Fruit fly (Drosophila melanogaster): ENCODE measurements around the gene CG4598.
A peak's percentile ranks its signal among the peaks of the same experiment; 100 is the strongest.

Gene CG4598

dm6 chr2L:9938631-9939256 is 20.3 kb downstream of the CG4598 start, which contains the start of the genes Datp and CG4619 (continued):
- TF ChIP-seq CG8924 (tag; optimal IDR thresholded peaks at IDR 0.05) = no peak
- TF ChIP-seq CG8478 (optimal IDR thresholded peaks at IDR 0.05) = no peak
- no peak for TF ChIP-seq Vsx1 (GFP tag; optimal IDR thresholded peaks at IDR 0.05)
- peak; percentile 39 for TF ChIP-seq Meics (GFP tag; optimal IDR thresholded peaks at IDR 0.05)
- TF ChIP-seq CG1603 (tag; optimal IDR thresholded peaks at IDR 0.05) = peak; percentile 74
- TF ChIP-seq Sin3A (optimal IDR thresholded peaks at IDR 0.05) = peak; percentile 31
- TF ChIP-seq CG10209 (GFP tag; optimal IDR thresholded peaks at IDR 0.05) = peak; percentile 50
- TF ChIP-seq Pdp1 (GFP tag; optimal IDR thresholded peaks at IDR 0.05) = peak; percentile 12 to 95
- peak; percentile 76 for TF ChIP-seq shn (GFP tag; optimal IDR thresholded peaks at IDR 0.05)
- peak; percentile 31 for TF ChIP-seq CG34376 (GFP tag; optimal IDR thresholded peaks at IDR 0.05)
- TF ChIP-seq caup (GFP tag; optimal IDR thresholded peaks at IDR 0.05; ENCODE audit: severe bottlenecking) = peak; percentile 54
- no peak for TF ChIP-seq CG6765 (GFP tag; optimal IDR thresholded peaks at IDR 0.05)
- no peak for TF ChIP-seq CG2129 (GFP tag; IDR thresholded peaks at IDR 0.05; ENCODE audit: partially characterized antibody)
- TF ChIP-seq trem (tag; optimal IDR thresholded peaks at IDR 0.05) = peak; percentile 32
- peak; percentile 53 for TF ChIP-seq mirr (GFP tag; optimal IDR thresholded peaks at IDR 0.05)
- TF ChIP-seq CG33213 (GFP tag; optimal IDR thresholded peaks at IDR 0.05) = peak; percentile 64
- TF ChIP-seq CG34422 (GFP tag; IDR thresholded peaks at IDR 0.05) = peak; percentile 85; the same call in 2 of the 3 replicates
- TF ChIP-seq scrt (GFP tag; optimal IDR thresholded peaks at IDR 0.05) = peak; percentile 49
- no peak for TF ChIP-seq prd (optimal IDR thresholded peaks at IDR 0.05)
- TF ChIP-seq prd (GFP tag; IDR thresholded peaks at IDR 0.05) = peak; percentile 20; the same call in 1 of the 3 replicates
- TF ChIP-seq CG10979 (tag; optimal IDR thresholded peaks at IDR 0.05) = peak; percentile 6
- peak; percentile 22 for TF ChIP-seq NC2β (GFP tag; optimal IDR thresholded peaks at IDR 0.05)
- no peak for TF ChIP-seq jing (GFP tag; optimal IDR thresholded peaks at IDR 0.05)
- TF ChIP-seq Hr39 (optimal IDR thresholded peaks at IDR 0.05) = no peak
- TF ChIP-seq mam (GFP tag; optimal IDR thresholded peaks at IDR 0.05) = peak; percentile 63
- TF ChIP-seq pum (GFP tag; optimal IDR thresholded peaks at IDR 0.05) = peak; percentile 29
- peak; percentile 31; the same call in 1 of the 2 replicates for TF ChIP-seq Xrp1 (GFP tag; IDR thresholded peaks at IDR 0.05)
- TF ChIP-seq MESR4 (GFP tag; optimal IDR thresholded peaks at IDR 0.05) = peak; percentile 68
- TF ChIP-seq dimm (GFP tag; IDR thresholded peaks at IDR 0.05) = no peak
- peak; percentile 40 for TF ChIP-seq CG4404 (GFP tag; IDR thresholded peaks at IDR 0.05)
- TF ChIP-seq CG16779 (GFP tag; IDR thresholded peaks at IDR 0.05) = no peak
- no peak for TF ChIP-seq fd96Cb (tag; optimal IDR thresholded peaks at IDR 0.05)
- TF ChIP-seq CG30020 (tag; optimal IDR thresholded peaks at IDR 0.05) = no peak
- no peak; the same call in 1 of the 2 replicates for TF ChIP-seq sna (GFP tag; IDR thresholded peaks at IDR 0.05; ENCODE audit: partially characterized antibody)
- no peak for TF ChIP-seq Atf-2 (GFP tag; optimal IDR thresholded peaks at IDR 0.05)
- TF ChIP-seq slbo (GFP tag; IDR thresholded peaks at IDR 0.05) = peak; percentile 71
- peak; percentile 29 for TF ChIP-seq CG2116 (GFP tag; optimal IDR thresholded peaks at IDR 0.05)
- peak; percentile 29 for TF ChIP-seq CG10543 (GFP tag; optimal IDR thresholded peaks at IDR 0.05)
- TF ChIP-seq Elba2 (GFP tag; optimal IDR thresholded peaks at IDR 0.05) = peak; percentile 61
- TF ChIP-seq chif (GFP tag; optimal IDR thresholded peaks at IDR 0.05) = peak in 1 of 2 experiments; percentile 16
- TF ChIP-seq BtbVII (GFP tag; optimal IDR thresholded peaks at IDR 0.05) = no peak
- TF ChIP-seq CG10274 (GFP tag; optimal IDR thresholded peaks at IDR 0.05) = no peak
- TF ChIP-seq CG2712 (tag; optimal IDR thresholded peaks at IDR 0.05) = peak; percentile 16
- peak; percentile 50 for TF ChIP-seq Dad (GFP tag; optimal IDR thresholded peaks at IDR 0.05)
- no peak for TF ChIP-seq CG7745 (tag; optimal IDR thresholded peaks at IDR 0.05)
- TF ChIP-seq Nf-YA (GFP tag; IDR thresholded peaks at IDR 0.05) = no peak
- peak; percentile 67 for TF ChIP-seq zen (tag; optimal IDR thresholded peaks at IDR 0.05)
- TF ChIP-seq pros (GFP tag; optimal IDR thresholded peaks at IDR 0.05) = no peak
- peak; percentile 19 for TF ChIP-seq CG12391 (tag; optimal IDR thresholded peaks at IDR 0.05)
- peak; percentile 58 for TF ChIP-seq CG8944 (GFP tag; optimal IDR thresholded peaks at IDR 0.05)

Measured in whole organism, embryonic.